Worm (Caenorhabditis elegans) whole organism, midembryonic: Measurements from ENCODE around the gene ZC262.4.

Experiments
- T22C8.4 ChIP-seq: fragments of 200-800 bp; sonication (Bioruptor generic); IDR thresholded peaks from 2 replicates; pipeline ENCODE4 v1.3.6; 2022; ENCODE audit warnings: missing genetic modification characterization, missing compliant biosample characterization
- cog-1 ChIP-seq: sonication (generic microtip); optimal IDR thresholded peaks from 2 replicates; lab custom pipeline; 2016; ENCODE audit warnings: missing genetic modification characterization, missing compliant biosample characterization
- flt-1 ChIP-seq: fragments of 200-800 bp; sonication (Bioruptor generic); IDR thresholded peaks from 2 replicates; pipeline ENCODE4 v1.3.6; 2022; ENCODE audit warnings: missing genetic modification characterization, missing compliant biosample characterization
- klf-2 ChIP-seq: fragments of 200-800 bp; sonication (Bioruptor generic); conservative IDR thresholded peaks from 2 replicates; pipeline ENCODE4 v1.3.6; 2022; ENCODE audit warnings: missing genetic modification reagents, missing genetic modification characterization, missing compliant biosample characterization
- med-1 ChIP-seq: sonication (generic microtip); optimal IDR thresholded peaks from 2 replicates; lab custom pipeline; 2017; ENCODE audit warnings: missing genetic modification characterization, mild to moderate bottlenecking, missing compliant biosample characterization, antibody characterized with exemption, missing genetic modification reagents; ENCODE audit not compliant: insufficient read depth
- ref-1 ChIP-seq: fragments of 200-800 bp; sonication (Bioruptor generic); conservative IDR thresholded peaks from 2 replicates; pipeline ENCODE4 v1.3.6; 2022; ENCODE audit warnings: missing genetic modification reagents, missing genetic modification characterization, missing compliant biosample characterization
- tab-1 ChIP-seq: fragments of 200-800 bp; sonication (Bioruptor generic); IDR thresholded peaks from 2 replicates; pipeline ENCODE4 v1.3.6; 2022; ENCODE audit warnings: missing genetic modification characterization, missing compliant biosample characterization
- ztf-23 ChIP-seq: fragments of 200-800 bp; sonication (Bioruptor generic); IDR thresholded peaks from 2 replicates; pipeline ENCODE4 v1.3.6; 2022; ENCODE audit warnings: missing genetic modification reagents, missing genetic modification characterization, missing compliant biosample characterization
- ztf-29 ChIP-seq: fragments of 200-800 bp; sonication (Bioruptor generic); IDR thresholded peaks from 2 replicates; pipeline ENCODE4 v1.3.6; 2022; ENCODE audit warnings: missing genetic modification reagents, missing genetic modification characterization, missing compliant biosample characterization

Gene ZC262.4

ce11 chrIII:8324412-8324811 is 9.9 kb downstream of the ZC262.4 start, which contains the start of gene F10E9.12:
F10E9.12 (plus strand) TSS chrIII:8324542.
- TF ChIP-seq cog-1 (tag; lab: Kevin White, UChicago) (no peak), tab-1 (GFP tag; lab: Robert Waterston, UW) (no peak), flt-1 (GFP tag; lab: Robert Waterston, UW) (no peak), ztf-23 (GFP tag; lab: Robert Waterston, UW) (no peak), ztf-29 (GFP tag; lab: Robert Waterston, UW) (no peak), T22C8.4 (GFP tag; lab: Robert Waterston, UW) (no peak), med-1 (GFP tag; lab: Kevin White, UChicago) (no peak), ref-1 (GFP tag; lab: Robert Waterston, UW) (no peak), klf-2 (GFP tag; lab: Robert Waterston, UW) (no peak)

ce11 chrIII:8322645-8323213 is 11.6 kb downstream of the ZC262.4 start, which contains the start of gene F10E9.1:
F10E9.1 (plus strand) TSS chrIII:8323163.
- TF ChIP-seq ztf-23 (GFP tag; lab: Robert Waterston, UW) (no peak), med-1 (GFP tag; lab: Kevin White, UChicago) (no peak), flt-1 (GFP tag; lab: Robert Waterston, UW) (no peak), T22C8.4 (GFP tag; lab: Robert Waterston, UW) (no peak), klf-2 (GFP tag; lab: Robert Waterston, UW) (no peak), ztf-29 (GFP tag; lab: Robert Waterston, UW) (no peak), ref-1 (GFP tag; lab: Robert Waterston, UW) (no peak), tab-1 (GFP tag; lab: Robert Waterston, UW) (no peak), cog-1 (tag; lab: Kevin White, UChicago) (no peak)

ce11 chrIII:8321225-8321624 is 13.1 kb downstream of the ZC262.4 start:
- TF ChIP-seq ztf-23 (GFP tag; lab: Robert Waterston, UW) (no peak), ztf-29 (GFP tag; lab: Robert Waterston, UW) (no peak), T22C8.4 (GFP tag; lab: Robert Waterston, UW) (no peak), ref-1 (GFP tag; lab: Robert Waterston, UW) (no peak), tab-1 (GFP tag; lab: Robert Waterston, UW) (no peak), flt-1 (GFP tag; lab: Robert Waterston, UW) (no peak), med-1 (GFP tag; lab: Kevin White, UChicago) (no peak), klf-2 (GFP tag; lab: Robert Waterston, UW) (no peak), cog-1 (tag; lab: Kevin White, UChicago) (no peak)

- TF ChIP-seq klf-2 (GFP tag; lab: Robert Waterston, UW) (no peak), flt-1 (GFP tag; lab: Robert Waterston, UW) (no peak), med-1 (GFP tag; lab: Kevin White, UChicago) (no peak), cog-1 (tag; lab: Kevin White, UChicago) (no peak)
These were observed 14.1 kb downstream of the ZC262.4 start, which contains the start of gene F10E9.10 for ce11 chrIII:8320183-8320582. F10E9.10 (minus strand) TSS chrIII:8320283.

ce11 chrIII:8319100-8319499 is 15.2 kb downstream of the ZC262.4 start, which contains the start of gene F10E9.11:
F10E9.11 (minus strand) TSS chrIII:8319260.
- TF ChIP-seq ztf-29 (GFP tag; lab: Robert Waterston, UW): no peak
- TF ChIP-seq ztf-23 (GFP tag; lab: Robert Waterston, UW): peak; percentile 79; the same call in 1 of the 2 replicates
- no peak for TF ChIP-seq tab-1 (GFP tag; lab: Robert Waterston, UW)
- no peak for TF ChIP-seq med-1 (GFP tag; lab: Kevin White, UChicago)
- TF ChIP-seq T22C8.4 (GFP tag; lab: Robert Waterston, UW): no peak
- peak; percentile 81 for TF ChIP-seq flt-1 (GFP tag; lab: Robert Waterston, UW)
- TF ChIP-seq klf-2 (GFP tag; lab: Robert Waterston, UW): peak; percentile 62; the same call in 1 of the 2 replicates
- peak; percentile 63 for TF ChIP-seq cog-1 (tag; lab: Kevin White, UChicago)

ce11 chrIII:8318488-8318887 is 15.8 kb downstream of the ZC262.4 start, which contains the start of gene sas-4:
sas-4 (minus strand) TSS chrIII:8318588.
- TF ChIP-seq T22C8.4 (GFP tag; lab: Robert Waterston, UW) (no peak), klf-2 (GFP tag; lab: Robert Waterston, UW) (no peak), flt-1 (GFP tag; lab: Robert Waterston, UW) (no peak), cog-1 (tag; lab: Kevin White, UChicago) (no peak), tab-1 (GFP tag; lab: Robert Waterston, UW) (no peak), ztf-29 (GFP tag; lab: Robert Waterston, UW) (no peak), ref-1 (GFP tag; lab: Robert Waterston, UW) (no peak), med-1 (GFP tag; lab: Kevin White, UChicago) (no peak)

ce11 chrIII:8312393-8312792 is 21.9 kb downstream of the ZC262.4 start, which contains the start of gene F10E9.2:
F10E9.2 (plus strand) TSS chrIII:8312693.
- no peak for TF ChIP-seq tab-1 (GFP tag; lab: Robert Waterston, UW)
- no peak for TF ChIP-seq ref-1 (GFP tag; lab: Robert Waterston, UW)

ce11 chrIII:8310239-8311057 is 23.9 kb downstream of the ZC262.4 start, which contains the start of gene F10E9.3:
F10E9.3 (plus strand) TSS chrIII:8311007.
- TF ChIP-seq T22C8.4 (GFP tag; lab: Robert Waterston, UW) (no peak), ztf-23 (GFP tag; lab: Robert Waterston, UW) (no peak), ref-1 (GFP tag; lab: Robert Waterston, UW) (no peak), klf-2 (GFP tag; lab: Robert Waterston, UW) (no peak)
